Fruit fly (Drosophila melanogaster) whole organism, embryonic: Measurements from ENCODE around the gene Faa.

Source experiments
- Abd-B ChIP-seq: fragments of 200-800 bp; sonication (Bioruptor generic); optimal IDR thresholded peaks from 2 replicates; lab custom pipeline; 2018; ENCODE audit warnings: missing biosample characterization, mild to moderate bottlenecking, missing genetic modification characterization, moderate library complexity
- Atf-2 ChIP-seq: fragments of 200-800 bp; sonication (Bioruptor generic); optimal IDR thresholded peaks from 2 replicates; lab custom pipeline; 2016; ENCODE audit warnings: missing biosample characterization, missing genetic modification characterization
- Atf3 ChIP-seq: fragments of 200-800 bp; sonication (Bioruptor generic); optimal IDR thresholded peaks from 3 replicates; lab custom pipeline; 2016; ENCODE audit warnings: missing biosample characterization, missing genetic modification characterization
- Awh ChIP-seq: fragments of 200-800 bp; sonication (Bioruptor generic); IDR thresholded peaks from 2 replicates; pipeline ENCODE4, ENCODE4 v1.3.6; 2022; ENCODE audit warnings: missing biosample characterization, missing genetic modification characterization
- CG11560 ChIP-seq: fragments of 200-800 bp; sonication (Bioruptor generic); IDR thresholded peaks from 3 replicates; pipeline ENCODE4 v1.3.6; 2022; ENCODE audit warnings: missing biosample characterization, missing genetic modification characterization
- CG11696 ChIP-seq: fragments of 200-800 bp; sonication (Bioruptor generic); IDR thresholded peaks from 2 replicates; pipeline ENCODE4 v1.3.6; 2022; ENCODE audit warnings: missing biosample characterization, missing genetic modification characterization
- CG12744 ChIP-seq: fragments of 200-800 bp; sonication (Bioruptor generic); optimal IDR thresholded peaks from 2 replicates; lab custom pipeline; 2016; ENCODE audit warnings: missing biosample characterization, missing genetic modification characterization
- CG13123 ChIP-seq: fragments of 200-800 bp; sonication (Bioruptor generic); optimal IDR thresholded peaks from 2 replicates; lab custom pipeline; 2016; ENCODE audit warnings: missing biosample characterization, missing genetic modification characterization
- CG13894 ChIP-seq: fragments of 200-800 bp; sonication (Bioruptor generic); optimal IDR thresholded peaks from 3 replicates; lab custom pipeline; 2018; ENCODE audit warnings: missing biosample characterization, mild to moderate bottlenecking, missing genetic modification characterization, moderate library complexity
- CG17186 ChIP-seq: fragments of 200-800 bp; sonication (Bioruptor generic); optimal IDR thresholded peaks from 3 replicates; lab custom pipeline; 2017; ENCODE audit warnings: missing biosample characterization, missing genetic modification reagents, missing genetic modification characterization
- CG1832 ChIP-seq: fragments of 200-800 bp; sonication (Bioruptor generic); optimal IDR thresholded peaks from 2 replicates; lab custom pipeline; 2017; ENCODE audit warnings: missing biosample characterization, mild to moderate bottlenecking, missing genetic modification characterization, inconsistent platforms
- CG33213 ChIP-seq: fragments of 200-800 bp; sonication (Bioruptor generic); optimal IDR thresholded peaks from 3 replicates; lab custom pipeline; 2016; ENCODE audit warnings: missing biosample characterization, missing genetic modification characterization
- CG33557 ChIP-seq: fragments of 200-800 bp; sonication (Bioruptor generic); optimal IDR thresholded peaks from 2 replicates; lab custom pipeline; 2019; ENCODE audit warnings: missing biosample characterization, mild to moderate bottlenecking, missing genetic modification characterization, moderate library complexity
- CG4404 ChIP-seq: fragments of 200-800 bp; sonication (Bioruptor generic); IDR thresholded peaks from 2 replicates; pipeline ENCODE4 v1.3.6; 2022; ENCODE audit warnings: missing biosample characterization, missing genetic modification characterization
- CG5245 ChIP-seq: fragments of 200-800 bp; sonication (Bioruptor generic); optimal IDR thresholded peaks from 3 replicates; lab custom pipeline; 2016; ENCODE audit warnings: missing biosample characterization, missing genetic modification characterization
- CG8281 ChIP-seq: fragments of 200-800 bp; sonication (Bioruptor generic); optimal IDR thresholded peaks from 2 replicates; lab custom pipeline; 2018; ENCODE audit warnings: missing biosample characterization, mild to moderate bottlenecking, missing genetic modification characterization, moderate library complexity
- Camta ChIP-seq: fragments of 200-800 bp; sonication (Bioruptor generic); optimal IDR thresholded peaks from 2 replicates; lab custom pipeline; 2016; ENCODE audit warnings: missing biosample characterization, missing genetic modification characterization
- CoRest ChIP-seq: fragments of 200-800 bp; sonication (Bioruptor generic); optimal IDR thresholded peaks from 3 replicates; lab custom pipeline; 2018; ENCODE audit warnings: missing biosample characterization, mild to moderate bottlenecking, missing genetic modification characterization, moderate library complexity
- D ChIP-seq, 2 experiments: fragments of 200-800 bp in 1 of 2; fragments of >200 bp in 1 of 2; sonication (Bioruptor generic) in 1 of 2; optimal IDR thresholded peaks; 2 replicates in 1 of 2; 3 replicates in 1 of 2; lab custom pipeline; 2017; ENCODE audit warnings: mild to moderate bottlenecking in 1 of 2, missing biosample characterization in 1 of 2, missing genetic modification characterization in 1 of 2, missing genetic modification reagents in 1 of 2
- Dek ChIP-seq: fragments of 200-800 bp; sonication (Bioruptor generic); optimal IDR thresholded peaks from 3 replicates; lab custom pipeline; 2019; ENCODE audit warnings: missing biosample characterization, mild to moderate bottlenecking, missing genetic modification characterization, moderate library complexity
- Dip2 ChIP-seq: fragments of 200-800 bp; sonication (Bioruptor generic); IDR thresholded peaks from 2 replicates; pipeline ENCODE4 v1.3.6; 2022; ENCODE audit warnings: missing biosample characterization, missing genetic modification characterization
- Ets97D ChIP-seq: fragments of 200-800 bp; sonication (Bioruptor generic); optimal IDR thresholded peaks from 3 replicates; lab custom pipeline; 2016; ENCODE audit warnings: missing biosample characterization, missing genetic modification characterization
- Hey ChIP-seq: fragments of 200-800 bp; sonication (Bioruptor generic); optimal IDR thresholded peaks from 3 replicates; lab custom pipeline; 2018; ENCODE audit warnings: missing biosample characterization, mild to moderate bottlenecking, missing genetic modification characterization
- Hr3 ChIP-seq: fragments of 200-800 bp; sonication (Bioruptor generic); optimal IDR thresholded peaks from 3 replicates; lab custom pipeline; 2016; ENCODE audit warnings: missing biosample characterization, missing genetic modification characterization
- Kr ChIP-seq: fragments of 200-800 bp; sonication (Bioruptor generic); optimal IDR thresholded peaks from 2 replicates; lab custom pipeline; 2017; ENCODE audit warnings: missing biosample characterization, mild to moderate bottlenecking, missing genetic modification characterization
- Mes4 ChIP-seq: fragments of 200-800 bp; sonication (Bioruptor generic); optimal IDR thresholded peaks from 2 replicates; lab custom pipeline; 2016; ENCODE audit warnings: missing biosample characterization, missing genetic modification characterization
- Nf-YC ChIP-seq: fragments of 200-800 bp; optimal IDR thresholded peaks from 3 replicates; lab custom pipeline; 2019; ENCODE audit warnings: missing biosample characterization, mild to moderate bottlenecking, missing genetic modification characterization, moderate library complexity
- Scr ChIP-seq: fragments of 200-800 bp; sonication (Bioruptor generic); IDR thresholded peaks from 2 replicates; pipeline ENCODE4 v1.3.6; 2022; ENCODE audit warnings: missing biosample characterization, missing genetic modification characterization; ENCODE audit not compliant: partially characterized antibody
- Side ChIP-seq: fragments of 200-800 bp; sonication (Bioruptor generic); optimal IDR thresholded peaks from 2 replicates; lab custom pipeline; 2016; ENCODE audit warnings: missing biosample characterization, missing genetic modification characterization
- al ChIP-seq: fragments of 200-800 bp; sonication (Bioruptor generic); IDR thresholded peaks from 2 replicates; pipeline ENCODE4 v1.3.6; 2022; ENCODE audit warnings: missing biosample characterization, missing genetic modification characterization
- bbx ChIP-seq: fragments of 200-800 bp; sonication (Bioruptor generic); IDR thresholded peaks from 2 replicates; pipeline ENCODE4 v1.3.6; 2022; ENCODE audit warnings: missing biosample characterization, missing genetic modification characterization; ENCODE audit not compliant: partially characterized antibody
- bcd ChIP-seq: fragments of 200-800 bp; sonication (Bioruptor generic); optimal IDR thresholded peaks from 2 replicates; lab custom pipeline; 2017; ENCODE audit warnings: missing biosample characterization, mild to moderate bottlenecking, missing genetic modification characterization
- bigmax ChIP-seq: fragments of 200-800 bp; sonication (Bioruptor generic); optimal IDR thresholded peaks from 2 replicates; lab custom pipeline; 2018; ENCODE audit warnings: missing biosample characterization, mild to moderate bottlenecking, missing genetic modification characterization
- bsh ChIP-seq, 2 experiments: fragments of 200-800 bp; sonication (Bioruptor generic); optimal IDR thresholded peaks; 2 replicates each; lab custom pipeline; 2017 to 2018; ENCODE audit warnings: mild to moderate bottlenecking in 2 of 2, missing biosample characterization in 2 of 2, missing genetic modification characterization in 2 of 2, moderate library complexity in 1 of 2
- chif ChIP-seq, 2 experiments: fragments of 200-800 bp; sonication (Bioruptor generic); optimal IDR thresholded peaks; 3 replicates each; lab custom pipeline; 2016; ENCODE audit warnings: missing biosample characterization in 2 of 2, missing genetic modification characterization in 2 of 2
- crc ChIP-seq: fragments of 200-800 bp; sonication (Bioruptor generic); optimal IDR thresholded peaks from 2 replicates; lab custom pipeline; 2016; ENCODE audit warnings: missing biosample characterization, missing genetic modification characterization
- dan ChIP-seq: fragments of 200-800 bp; sonication (Bioruptor generic); IDR thresholded peaks from 2 replicates; pipeline ENCODE4 v1.3.6; 2022; ENCODE audit warnings: missing biosample characterization, missing genetic modification characterization
- dysf ChIP-seq: fragments of 200-800 bp; sonication (Bioruptor generic); IDR thresholded peaks from 3 replicates; pipeline ENCODE4 v1.3.6; 2022; ENCODE audit warnings: missing biosample characterization, missing genetic modification characterization
- exex ChIP-seq: fragments of 200-800 bp; sonication (Bioruptor generic); optimal IDR thresholded peaks from 4 replicates; lab custom pipeline; 2018; ENCODE audit warnings: missing biosample characterization, mild to moderate bottlenecking, missing genetic modification characterization, moderate library complexity
- fd102C ChIP-seq: fragments of 200-800 bp; sonication (Bioruptor generic); optimal IDR thresholded peaks from 2 replicates; lab custom pipeline; 2018; ENCODE audit warnings: missing biosample characterization, mild to moderate bottlenecking, missing genetic modification characterization, moderate library complexity
- gem ChIP-seq: fragments of 200-800 bp; sonication (Bioruptor generic); optimal IDR thresholded peaks from 2 replicates; lab custom pipeline; 2019; ENCODE audit warnings: missing biosample characterization, mild to moderate bottlenecking, missing genetic modification characterization, moderate library complexity
- lov ChIP-seq, 2 experiments: fragments of 200-800 bp in 1 of 2; fragments of >200 bp in 1 of 2; sonication (Bioruptor generic) in 1 of 2; IDR thresholded peaks in 1 of 2; optimal IDR thresholded peaks in 1 of 2; 2 replicates in 1 of 2; 3 replicates in 1 of 2; pipeline versions ENCODE4 v1.3.6 to Lab custom; 2017 to 2022; ENCODE audit warnings: missing biosample characterization in 1 of 2, missing genetic modification characterization in 1 of 2
- nerfin-1 ChIP-seq: fragments of 200-800 bp; sonication (Bioruptor generic); optimal IDR thresholded peaks from 3 replicates; lab custom pipeline; 2019; ENCODE audit warnings: missing biosample characterization, mild to moderate bottlenecking, missing genetic modification characterization, moderate library complexity
- onecut ChIP-seq: fragments of 200-800 bp; sonication (Bioruptor generic); IDR thresholded peaks from 2 replicates; pipeline ENCODE4 v1.3.6; 2022; ENCODE audit warnings: missing biosample characterization, missing genetic modification characterization
- shn ChIP-seq: fragments of 200-800 bp; sonication (Bioruptor generic); optimal IDR thresholded peaks from 3 replicates; lab custom pipeline; 2016; ENCODE audit warnings: missing biosample characterization, missing genetic modification characterization
- sima ChIP-seq: fragments of 200-800 bp; sonication (Bioruptor generic); optimal IDR thresholded peaks from 2 replicates; lab custom pipeline; 2016; ENCODE audit warnings: missing biosample characterization, missing genetic modification characterization
- slbo ChIP-seq: fragments of 200-800 bp; sonication (Bioruptor generic); IDR thresholded peaks from 2 replicates; pipeline ENCODE4 v1.3.6; 2022; ENCODE audit warnings: missing biosample characterization, missing genetic modification characterization
- ttk ChIP-seq: fragments of 200-800 bp; sonication (Bioruptor generic); IDR thresholded peaks from 2 replicates; pipeline ENCODE4 v2.1.2; 2022; ENCODE audit warnings: missing biosample characterization, missing genetic modification characterization
- unpg ChIP-seq: fragments of 200-800 bp; sonication (Bioruptor generic); optimal IDR thresholded peaks from 3 replicates; lab custom pipeline; 2018; ENCODE audit warnings: missing biosample characterization, mild to moderate bottlenecking, missing genetic modification characterization, moderate library complexity
- yki ChIP-seq: fragments of >200 bp; optimal IDR thresholded peaks from 3 replicates; lab custom pipeline; 2018

Gene Faa

dm6 chr3L:4071561-4072049 lies 2.1 kb downstream of the Faa start, which contains the start of gene wit (continued):
- TF ChIP-seq Awh (peak; percentile 62; the same call in 1 of the 2 replicates), Hr3 (GFP tag; lab: Kevin White, UChicago) (no peak), bsh (GFP tag; optimal IDR thresholded peaks at IDR 0.05; lab: Kevin White, UChicago) (peak in 1 of 2 experiments; percentile 31), Nf-YC (tag; lab: Kevin White, UChicago) (peak; percentile 81), Atf-2 (GFP tag; lab: Kevin White, UChicago) (no peak), bbx (GFP tag; lab: Robert Waterston, UW) (peak; percentile 41; the same call in 1 of the 2 replicates), Side (GFP tag; lab: Kevin White, UChicago) (peak; percentile 5), dan (GFP tag; lab: Robert Waterston, UW) (no peak), Dek (no peak), nerfin-1 (tag; lab: Kevin White, UChicago) (no peak), shn (no peak), CG8281 (tag; lab: Kevin White, UChicago) (no peak), chif (GFP tag; optimal IDR thresholded peaks at IDR 0.05; lab: Kevin White, UChicago) (no peak), CG4404 (no peak), fd102C (GFP tag; lab: Kevin White, UChicago) (no peak), Abd-B (GFP tag; lab: Kevin White, UChicago) (no peak), onecut (no peak), Dip2 (GFP tag; lab: Robert Waterston, UW) (no peak), ttk (GFP tag; lab: Robert Waterston, UW) (0 out of 2 replicates have a peak, but pooled peaks have one; percentile 22), CG11560 (tag; lab: Robert Waterston, UW) (no peak), CG13123 (GFP tag; lab: Kevin White, UChicago) (no peak), slbo (GFP tag; lab: Robert Waterston, UW) (0 out of 2 replicates have a peak, but pooled peaks have one; percentile 36), yki (lab: Kevin White, UChicago) (peak; percentile 57), CG5245 (GFP tag; lab: Kevin White, UChicago) (no peak), Camta (GFP tag; lab: Kevin White, UChicago) (peak; percentile 17), CG11696 (no peak), CG17186 (GFP tag; lab: Kevin White, UChicago) (no peak), Mes4 (peak; percentile 35), D (optimal IDR thresholded peaks at IDR 0.05; lab: Kevin White, UChicago) (no peak), D (GFP tag; optimal IDR thresholded peaks at IDR 0.05; lab: Kevin White, UChicago) (no peak), CG1832 (GFP tag; lab: Kevin White, UChicago) (no peak), sima (GFP tag; lab: Kevin White, UChicago) (no peak), dysf (GFP tag; lab: Robert Waterston, UW) (no peak; the same call in 2 of the 3 replicates), crc (no peak), Kr (GFP tag; lab: Kevin White, UChicago) (no peak), lov (optimal IDR thresholded peaks at IDR 0.05; lab: Kevin White, UChicago) (no peak), lov (GFP tag; IDR thresholded peaks at IDR 0.05; lab: Robert Waterston, UW) (no peak), bigmax (GFP tag; lab: Kevin White, UChicago) (no peak), unpg (peak; percentile 6), CoRest (no peak), gem (tag; lab: Kevin White, UChicago) (peak; percentile 18), CG33213 (GFP tag; lab: Kevin White, UChicago) (peak; percentile 23), al (GFP tag; lab: Robert Waterston, UW) (no peak), CG33557 (GFP tag; lab: Kevin White, UChicago) (no peak), bcd (GFP tag; lab: Kevin White, UChicago) (no peak), exex (no peak), Atf3 (GFP tag; lab: Kevin White, UChicago) (no peak), Scr (peak; percentile 28), Hey (tag; lab: Kevin White, UChicago) (no peak), CG12744 (GFP tag; lab: Kevin White, UChicago) (no peak), CG13894 (tag; lab: Kevin White, UChicago) (no peak), Ets97D (GFP tag; lab: Kevin White, UChicago) (no peak)
